Worm (Caenorhabditis elegans) whole organism, L2 larva: ENCODE measurements around the gene F56B3.4.

ENCODE experiments used
- blmp-1 ChIP-seq: sonication (generic microtip); optimal IDR thresholded peaks from 2 replicates; lab custom pipeline; 2017; ENCODE audit warnings: missing genetic modification characterization, mild to moderate bottlenecking, missing compliant biosample characterization, antibody characterized with exemption, moderate library complexity; ENCODE audit not compliant: insufficient read depth
- ceh-82 ChIP-seq: fragments of 150-350 bp; optimal IDR thresholded peaks from 2 replicates; lab custom pipeline; 2014; ENCODE audit warnings: missing biosample characterization, missing genetic modification characterization
- crh-2 ChIP-seq: sonication (generic microtip); optimal IDR thresholded peaks from 2 replicates; lab custom pipeline; 2017; ENCODE audit warnings: missing biosample characterization, missing genetic modification characterization
- lsy-2 ChIP-seq, 2 experiments: fragments of 150-350 bp in 1 of 2; sonication (generic microtip) in 1 of 2; optimal IDR thresholded peaks; 2 replicates each; lab custom pipeline; 2014 to 2017; ENCODE audit warnings: missing biosample characterization in 2 of 2, missing genetic modification characterization in 2 of 2
- mbf-1 ChIP-seq: sonication (generic microtip); optimal IDR thresholded peaks from 2 replicates; lab custom pipeline; 2017; ENCODE audit warnings: missing biosample characterization, missing genetic modification characterization
- mdl-1 ChIP-seq, 2 experiments: fragments of 150-350 bp in 1 of 2; sonication (generic microtip) in 1 of 2; optimal IDR thresholded peaks; 2 replicates each; lab custom pipeline; 2017; ENCODE audit warnings: missing biosample characterization in 2 of 2, missing genetic modification characterization in 2 of 2
- nhr-12 ChIP-seq: fragments of 150-350 bp; optimal IDR thresholded peaks from 2 replicates; lab custom pipeline; 2014; ENCODE audit warnings: missing biosample characterization, missing genetic modification characterization
- nhr-25 ChIP-seq: fragments of 150-350 bp; sonication (generic microtip); optimal IDR thresholded peaks from 3 replicates; lab custom pipeline; 2014; ENCODE audit warnings: missing biosample characterization, missing genetic modification characterization
- skn-1 ChIP-seq: sonication (generic microtip); optimal IDR thresholded peaks from 2 replicates; lab custom pipeline; 2017; ENCODE audit warnings: missing biosample characterization, missing genetic modification characterization
- snpc-4 ChIP-seq: fragments of 150-350 bp; optimal IDR thresholded peaks from 2 replicates; lab custom pipeline; 2014; ENCODE audit warnings: missing biosample characterization, missing genetic modification characterization
- unc-62 ChIP-seq: fragments of 150-350 bp; optimal IDR thresholded peaks from 2 replicates; lab custom pipeline; 2014; ENCODE audit warnings: missing biosample characterization, missing genetic modification reagents, missing genetic modification characterization

ce11 chrIV:807027-807516 lies 13.0 kb upstream of the F56B3.4 start, which contains the start of gene Y55F3BL.6:
- TF ChIP-seq ceh-82 (tag; lab: Kevin White, UChicago) (no peak), nhr-25 (no peak), mdl-1 (tag; optimal IDR thresholded peaks at IDR 0.05; lab: Kevin White, UChicago) (no peak), snpc-4 (tag; lab: Kevin White, UChicago) (no peak), crh-2 (no peak), unc-62 (GFP tag; lab: Kevin White, UChicago) (no peak), skn-1 (tag; lab: Kevin White, UChicago) (no peak), nhr-12 (tag; lab: Kevin White, UChicago) (no peak), lsy-2 (tag; optimal IDR thresholded peaks at IDR 0.05; lab: Kevin White, UChicago) (no peak), blmp-1 (tag; lab: Kevin White, UChicago) (no peak), mbf-1 (tag; lab: Kevin White, UChicago) (no peak)
